Fruit fly (Drosophila melanogaster): ENCODE data around the gene Rpn12R.

The Rpn12R gene

dm6 chr3L:15011638-15012335, 30.6 kb downstream of the Rpn12R start (continued):
- TF ChIP-seq eyg (GFP tag; optimal IDR thresholded peaks at IDR 0.05) (no peak), jigr1 (GFP tag; IDR thresholded peaks at IDR 0.05) (0 out of 3 replicates have a peak, but pooled peaks have one; percentile 18), Dek (tag; optimal IDR thresholded peaks at IDR 0.05) (peak; percentile 63), CG7556 (GFP tag; optimal IDR thresholded peaks at IDR 0.05) (peak; percentile 76), nau (GFP tag; optimal IDR thresholded peaks at IDR 0.05) (peak; percentile 25), Pdp1 (GFP tag; optimal IDR thresholded peaks at IDR 0.05) (peak; percentile 49 to 65), twi (tag; optimal IDR thresholded peaks at IDR 0.05) (peak; percentile 61), Ada2b (GFP tag; IDR thresholded peaks at IDR 0.05) (peak; percentile 79), CG12942 (GFP tag; optimal IDR thresholded peaks at IDR 0.05) (peak; percentile 57), Six4 (GFP tag; optimal IDR thresholded peaks at IDR 0.05) (peak; percentile 66), Asciz (GFP tag; optimal IDR thresholded peaks at IDR 0.05) (peak; percentile 78), chm (GFP tag; IDR thresholded peaks at IDR 0.05) (peak; percentile 65; the same call in 1 of the 2 replicates), D (optimal IDR thresholded peaks at IDR 0.05) (no peak), D (GFP tag; optimal IDR thresholded peaks at IDR 0.05) (peak; percentile 70), CG6683 (GFP tag; optimal IDR thresholded peaks at IDR 0.05) (peak; percentile 55), HmgZ (tag; optimal IDR thresholded peaks at IDR 0.05) (peak; percentile 45), Oaz (GFP tag; IDR thresholded peaks at IDR 0.05) (peak; percentile 37; the same call in 1 of the 2 replicates), CrebB (tag; optimal IDR thresholded peaks at IDR 0.05) (peak; percentile 71), Hsf (GFP tag; optimal IDR thresholded peaks at IDR 0.05) (peak; percentile 44), Stat92E (GFP tag; optimal IDR thresholded peaks at IDR 0.05) (peak in 1 of 3 experiments; percentile 33), sug (tag; optimal IDR thresholded peaks at IDR 0.05) (peak; percentile 52), B-H1 (GFP tag; IDR thresholded peaks at IDR 0.05) (peak; percentile 49), CG15073 (GFP tag; optimal IDR thresholded peaks at IDR 0.05) (no peak), CG11456 (GFP tag; IDR thresholded peaks at IDR 0.05) (0 out of 3 replicates have a peak, but pooled peaks have one; percentile 18), bab2 (GFP tag; optimal IDR thresholded peaks at IDR 0.05) (peak; percentile 55), CG17328 (GFP tag; IDR thresholded peaks at IDR 0.05) (peak; percentile 75), MTF-1 (GFP tag; optimal IDR thresholded peaks at IDR 0.05; ENCODE audit: borderline replicate concordance) (peak; percentile 23), lilli (GFP tag; optimal IDR thresholded peaks at IDR 0.05) (peak; percentile 50), CG18619 (GFP tag; optimal IDR thresholded peaks at IDR 0.05) (peak; percentile 46), Hr3 (GFP tag; optimal IDR thresholded peaks at IDR 0.05) (peak; percentile 55), pfk (GFP tag; optimal IDR thresholded peaks at IDR 0.05) (no peak), CG30020 (tag; optimal IDR thresholded peaks at IDR 0.05) (peak; percentile 4), CG3281 (GFP tag; optimal IDR thresholded peaks at IDR 0.05) (peak; percentile 56), CG9437 (GFP tag; optimal IDR thresholded peaks at IDR 0.05) (peak; percentile 69), CG33557 (GFP tag; optimal IDR thresholded peaks at IDR 0.05) (peak; percentile 78), CG1602 (GFP tag; optimal IDR thresholded peaks at IDR 0.05) (peak; percentile 60), jing (GFP tag; optimal IDR thresholded peaks at IDR 0.05) (peak; percentile 40), nerfin-1 (tag; optimal IDR thresholded peaks at IDR 0.05) (peak; percentile 74), Atf6 (GFP tag; IDR thresholded peaks at IDR 0.05) (peak; percentile 74), CG6272 (GFP tag; IDR thresholded peaks at IDR 0.05) (peak; percentile 37; the same call in 1 of the 2 replicates), gsb (GFP tag; IDR thresholded peaks at IDR 0.05) (peak; percentile 29; the same call in 1 of the 2 replicates), CG6654 (GFP tag; optimal IDR thresholded peaks at IDR 0.05) (peak; percentile 13), vvl (GFP tag; IDR thresholded peaks at IDR 0.05) (peak; percentile 77), CG5953 (GFP tag; IDR thresholded peaks at IDR 0.05) (0 out of 2 replicates have a peak, but pooled peaks have one; percentile 50), CG2889 (GFP tag; IDR thresholded peaks at IDR 0.05) (peak; percentile 24; the same call in 1 of the 3 replicates), CG2875 (GFP tag; optimal IDR thresholded peaks at IDR 0.05) (peak; percentile 52), ftz-f1 (GFP tag; optimal IDR thresholded peaks at IDR 0.05) (no peak), maf-S (GFP tag; optimal IDR thresholded peaks at IDR 0.05) (peak; percentile 23), CG14050 (GFP tag; IDR thresholded peaks at IDR 0.05) (peak; percentile 43; the same call in 1 of the 3 replicates)
